Worm (Caenorhabditis elegans) whole organism, midembryonic: ENCODE data around the gene amph-1.

Experiments
- T22C8.4 ChIP-seq: fragments of 200-800 bp; sonication (Bioruptor generic); IDR thresholded peaks from 2 replicates; pipeline ENCODE4 v1.3.6; 2022; ENCODE audit warnings: missing genetic modification characterization, missing compliant biosample characterization
- cog-1 ChIP-seq: sonication (generic microtip); optimal IDR thresholded peaks from 2 replicates; lab custom pipeline; 2016; ENCODE audit warnings: missing genetic modification characterization, missing compliant biosample characterization
- flt-1 ChIP-seq: fragments of 200-800 bp; sonication (Bioruptor generic); IDR thresholded peaks from 2 replicates; pipeline ENCODE4 v1.3.6; 2022; ENCODE audit warnings: missing genetic modification characterization, missing compliant biosample characterization
- klf-2 ChIP-seq: fragments of 200-800 bp; sonication (Bioruptor generic); conservative IDR thresholded peaks from 2 replicates; pipeline ENCODE4 v1.3.6; 2022; ENCODE audit warnings: missing genetic modification reagents, missing genetic modification characterization, missing compliant biosample characterization
- med-1 ChIP-seq: sonication (generic microtip); optimal IDR thresholded peaks from 2 replicates; lab custom pipeline; 2017; ENCODE audit warnings: missing genetic modification characterization, mild to moderate bottlenecking, missing compliant biosample characterization, antibody characterized with exemption, missing genetic modification reagents; ENCODE audit not compliant: insufficient read depth
- ref-1 ChIP-seq: fragments of 200-800 bp; sonication (Bioruptor generic); conservative IDR thresholded peaks from 2 replicates; pipeline ENCODE4 v1.3.6; 2022; ENCODE audit warnings: missing genetic modification reagents, missing genetic modification characterization, missing compliant biosample characterization
- tab-1 ChIP-seq: fragments of 200-800 bp; sonication (Bioruptor generic); IDR thresholded peaks from 2 replicates; pipeline ENCODE4 v1.3.6; 2022; ENCODE audit warnings: missing genetic modification characterization, missing compliant biosample characterization
- ztf-23 ChIP-seq: fragments of 200-800 bp; sonication (Bioruptor generic); IDR thresholded peaks from 2 replicates; pipeline ENCODE4 v1.3.6; 2022; ENCODE audit warnings: missing genetic modification reagents, missing genetic modification characterization, missing compliant biosample characterization
- ztf-29 ChIP-seq: fragments of 200-800 bp; sonication (Bioruptor generic); IDR thresholded peaks from 2 replicates; pipeline ENCODE4 v1.3.6; 2022; ENCODE audit warnings: missing genetic modification reagents, missing genetic modification characterization, missing compliant biosample characterization

ce11 chrIV:9677226-9677992 lies 29.7 kb upstream of the amph-1 start:
- TF ChIP-seq ztf-23 (GFP tag; lab: Robert Waterston, UW), result no peak
- TF ChIP-seq med-1 (GFP tag; lab: Kevin White, UChicago), result no peak
- TF ChIP-seq tab-1 (GFP tag; lab: Robert Waterston, UW), result no peak
- TF ChIP-seq cog-1 (tag; lab: Kevin White, UChicago), result no peak
- no peak for TF ChIP-seq klf-2 (GFP tag; lab: Robert Waterston, UW)
- TF ChIP-seq T22C8.4 (GFP tag; lab: Robert Waterston, UW), result no peak
- TF ChIP-seq flt-1, result no peak
- TF ChIP-seq ztf-29, result no peak
- TF ChIP-seq ref-1 (GFP tag; lab: Robert Waterston, UW), result no peak
